Worm (Caenorhabditis elegans) whole organism, early embryonic: ENCODE measurements around the gene F54D5.24.

Source experiments
- B0310.2 ChIP-seq: sonication (generic microtip); optimal IDR thresholded peaks from 2 replicates; lab custom pipeline; 2016; ENCODE audit warnings: mild to moderate bottlenecking, missing genetic modification characterization, missing compliant biosample characterization
- F13C5.2 ChIP-seq: sonication (generic microtip); optimal IDR thresholded peaks from 2 replicates; lab custom pipeline; 2017; ENCODE audit warnings: mild to moderate bottlenecking, missing genetic modification characterization, inconsistent platforms, missing compliant biosample characterization
- aly-1 ChIP-seq: sonication (generic microtip); optimal IDR thresholded peaks from 2 replicates; lab custom pipeline; 2016; ENCODE audit warnings: missing genetic modification characterization, missing compliant biosample characterization
- ama-1 ChIP-seq: fragments of 150-350 bp; optimal IDR thresholded peaks from 2 replicates; lab custom pipeline; 2014
- ceh-13 ChIP-seq: fragments of 200-800 bp; sonication (Bioruptor generic); optimal IDR thresholded peaks from 2 replicates; lab custom pipeline; 2018; ENCODE audit warnings: mild to moderate bottlenecking, missing genetic modification characterization, missing compliant biosample characterization
- ceh-36 ChIP-seq: sonication (generic microtip); optimal IDR thresholded peaks from 2 replicates; lab custom pipeline; 2016; ENCODE audit warnings: missing genetic modification characterization, inconsistent platforms, missing compliant biosample characterization
- ets-7 ChIP-seq: sonication (generic microtip); optimal IDR thresholded peaks from 2 replicates; lab custom pipeline; 2016; ENCODE audit warnings: missing genotype, missing genetic modification characterization, missing compliant biosample characterization
- flt-1 ChIP-seq: fragments of 200-800 bp; sonication (Bioruptor generic); IDR thresholded peaks from 2 replicates; pipeline ENCODE4 v1.3.6; 2022; ENCODE audit warnings: missing genetic modification characterization, missing compliant biosample characterization
- hmbx-1 ChIP-seq: sonication (generic microtip); optimal IDR thresholded peaks from 2 replicates; lab custom pipeline; 2016; ENCODE audit warnings: mild to moderate bottlenecking, missing genetic modification characterization, missing compliant biosample characterization
- hmg-4 ChIP-seq: fragments of 200-800 bp; sonication (Bioruptor generic); optimal IDR thresholded peaks from 2 replicates; lab custom pipeline; 2018; ENCODE audit warnings: mild to moderate bottlenecking, missing genetic modification characterization, missing compliant biosample characterization
- hnd-1 ChIP-seq: sonication (generic microtip); optimal IDR thresholded peaks from 2 replicates; lab custom pipeline; 2016; ENCODE audit warnings: missing genetic modification characterization, missing compliant biosample characterization
- pes-1 ChIP-seq: fragments of 200-800 bp; sonication (Bioruptor generic); IDR thresholded peaks from 2 replicates; pipeline ENCODE4 v1.3.6; 2022; ENCODE audit warnings: missing genetic modification reagents, missing genetic modification characterization, missing compliant biosample characterization
- scrt-1 ChIP-seq: fragments of 200-800 bp; sonication (Bioruptor generic); IDR thresholded peaks from 2 replicates; pipeline ENCODE4 v1.3.6; 2022; ENCODE audit warnings: missing genetic modification characterization, missing compliant biosample characterization
- sea-1 ChIP-seq: fragments of 200-800 bp; sonication (Bioruptor generic); conservative IDR thresholded peaks from 2 replicates; pipeline ENCODE4 v1.3.6; 2022; ENCODE audit warnings: missing genetic modification characterization, missing compliant biosample characterization
- tbx-11 ChIP-seq: fragments of 200-800 bp; sonication (Bioruptor generic); IDR thresholded peaks from 2 replicates; pipeline ENCODE4 v1.3.6; 2022; ENCODE audit warnings: missing genetic modification characterization, missing compliant biosample characterization
- tbx-37 ChIP-seq: fragments of 200-800 bp; sonication (Bioruptor generic); conservative IDR thresholded peaks from 2 replicates; pipeline ENCODE4 v1.3.6; 2022; ENCODE audit warnings: missing genetic modification reagents, missing genetic modification characterization, missing compliant biosample characterization
- tra-4 ChIP-seq: sonication (generic microtip); optimal IDR thresholded peaks from 2 replicates; lab custom pipeline; 2017; ENCODE audit warnings: missing genetic modification characterization, missing compliant biosample characterization

Gene F54D5.24

ce11 chrII:11595368-11595996 is 39.7 kb downstream of the F54D5.24 start, which contains the start of gene gfat-1:
gfat-1 (minus strand) TSS chrII:11595418.
- peak; percentile 6 for TF ChIP-seq hmg-4 (GFP tag; lab: Kevin White, UChicago)
- TF ChIP-seq ets-7: no peak

ce11 chrII:11596157-11596740 is 40.5 kb downstream of the F54D5.24 start:
- no peak for TF ChIP-seq hmbx-1 (tag; lab: Kevin White, UChicago)
- TF ChIP-seq pes-1 (GFP tag; lab: Robert Waterston, UW): no peak
- no peak for TF ChIP-seq flt-1 (GFP tag; lab: Robert Waterston, UW)
- no peak for TF ChIP-seq sea-1
- TF ChIP-seq hnd-1 (tag; lab: Kevin White, UChicago): no peak
- TF ChIP-seq scrt-1 (GFP tag; lab: Robert Waterston, UW): no peak
- TF ChIP-seq ceh-36 (tag; lab: Kevin White, UChicago): no peak
- TF ChIP-seq tbx-11 (GFP tag; lab: Robert Waterston, UW): no peak

- TF ChIP-seq ceh-36 (tag; lab: Kevin White, UChicago): no peak
- no peak for TF ChIP-seq scrt-1 (GFP tag; lab: Robert Waterston, UW)
- no peak for TF ChIP-seq tbx-37 (GFP tag; lab: Robert Waterston, UW)
- no peak for TF ChIP-seq sea-1
- no peak for TF ChIP-seq tra-4
- no peak for TF ChIP-seq F13C5.2 (tag; lab: Kevin White, UChicago)
- TF ChIP-seq aly-1 (tag; lab: Kevin White, UChicago): no peak
- no peak for TF ChIP-seq ceh-13 (GFP tag; lab: Kevin White, UChicago)
- no peak for TF ChIP-seq pes-1 (GFP tag; lab: Robert Waterston, UW)
- TF ChIP-seq flt-1 (GFP tag; lab: Robert Waterston, UW): no peak
- no peak for TF ChIP-seq ama-1 (lab: Kevin White, UChicago)
- TF ChIP-seq ets-7: no peak
- no peak for TF ChIP-seq hmg-4 (GFP tag; lab: Kevin White, UChicago)
- no peak for TF ChIP-seq hnd-1 (tag; lab: Kevin White, UChicago)
These were observed 44.0 kb downstream of the F54D5.24 start, which contains the start of gene npp-5 for ce11 chrII:11599751-11600150. npp-5 (minus strand) TSS chrII:11599809.

- no peak for TF ChIP-seq ets-7
- TF ChIP-seq ama-1 (lab: Kevin White, UChicago): no peak
- TF ChIP-seq ceh-13 (GFP tag; lab: Kevin White, UChicago): no peak
- TF ChIP-seq flt-1 (GFP tag; lab: Robert Waterston, UW): no peak
- no peak for TF ChIP-seq aly-1 (tag; lab: Kevin White, UChicago)
- no peak for TF ChIP-seq tbx-11 (GFP tag; lab: Robert Waterston, UW)
These were observed 45.0 kb downstream of the F54D5.24 start, which contains the start of gene F07A11.4 for ce11 chrII:11600711-11601110. F07A11.4 (plus strand) TSS chrII:11601011.

ce11 chrII:11602387-11602960 is 46.7 kb downstream of the F54D5.24 start:
- TF ChIP-seq ceh-13 (GFP tag; lab: Kevin White, UChicago) (no peak), hmg-4 (GFP tag; lab: Kevin White, UChicago) (no peak), scrt-1 (GFP tag; lab: Robert Waterston, UW) (no peak), flt-1 (GFP tag; lab: Robert Waterston, UW) (no peak), tbx-11 (GFP tag; lab: Robert Waterston, UW) (no peak), tbx-37 (GFP tag; lab: Robert Waterston, UW) (no peak), hnd-1 (tag; lab: Kevin White, UChicago) (no peak), ets-7 (no peak), tra-4 (no peak), B0310.2 (tag; lab: Kevin White, UChicago) (no peak), hmbx-1 (tag; lab: Kevin White, UChicago) (no peak), pes-1 (GFP tag; lab: Robert Waterston, UW) (no peak), aly-1 (tag; lab: Kevin White, UChicago) (no peak), sea-1 (no peak)

ce11 chrII:11604613-11605012 is 48.9 kb downstream of the F54D5.24 start:
- TF ChIP-seq hnd-1 (tag; lab: Kevin White, UChicago): no peak
- no peak for TF ChIP-seq hmbx-1 (tag; lab: Kevin White, UChicago)
- no peak for TF ChIP-seq hmg-4 (GFP tag; lab: Kevin White, UChicago)
- no peak for TF ChIP-seq ceh-36 (tag; lab: Kevin White, UChicago)
- TF ChIP-seq ceh-13 (GFP tag; lab: Kevin White, UChicago): no peak
- TF ChIP-seq aly-1 (tag; lab: Kevin White, UChicago): no peak
- TF ChIP-seq ama-1 (lab: Kevin White, UChicago): no peak
- TF ChIP-seq tbx-11 (GFP tag; lab: Robert Waterston, UW): no peak
- TF ChIP-seq pes-1 (GFP tag; lab: Robert Waterston, UW): no peak
- no peak for TF ChIP-seq B0310.2 (tag; lab: Kevin White, UChicago)
- no peak for TF ChIP-seq flt-1 (GFP tag; lab: Robert Waterston, UW)
- no peak for TF ChIP-seq tbx-37 (GFP tag; lab: Robert Waterston, UW)
